Worm (Caenorhabditis elegans) whole organism, young adult: ENCODE data around the gene srw-55.

ENCODE experiments used
- F55B11.4 ChIP-seq: sonication (generic microtip); optimal IDR thresholded peaks from 2 replicates; lab custom pipeline; 2016; ENCODE audit warnings: missing compliant biosample characterization, missing genetic modification characterization, borderline replicate concordance; ENCODE audit not compliant: insufficient read depth
- cebp-1 ChIP-seq, 2 experiments: fragments of 200-800 bp in 1 of 2; sonication (Bioruptor generic) in 1 of 2; sonication (generic microtip) in 1 of 2; IDR thresholded peaks in 1 of 2; optimal IDR thresholded peaks in 1 of 2; 2 replicates each; pipeline versions ENCODE4 v1.3.6 to Lab custom; 2017 to 2022; ENCODE audit warnings: missing compliant biosample characterization in 2 of 2, missing genetic modification characterization in 2 of 2, mild to moderate bottlenecking in 1 of 2, missing genetic modification reagents in 1 of 2, moderate library complexity in 1 of 2
- ceh-79 ChIP-seq: sonication (generic microtip); optimal IDR thresholded peaks from 2 replicates; lab custom pipeline; 2017; ENCODE audit warnings: mild to moderate bottlenecking, missing genetic modification characterization, missing compliant biosample characterization
- nhr-80 ChIP-seq: sonication (generic microtip); optimal IDR thresholded peaks from 2 replicates; lab custom pipeline; 2016; ENCODE audit warnings: missing genetic modification characterization, missing compliant biosample characterization

Gene srw-55

ce11 chrV:15891279-15891678 is 48.9 kb downstream of the srw-55 start:
- TF ChIP-seq nhr-80 (tag; lab: Kevin White, UChicago) = peak; percentile 74
- TF ChIP-seq ceh-79 = no peak

DNA sequence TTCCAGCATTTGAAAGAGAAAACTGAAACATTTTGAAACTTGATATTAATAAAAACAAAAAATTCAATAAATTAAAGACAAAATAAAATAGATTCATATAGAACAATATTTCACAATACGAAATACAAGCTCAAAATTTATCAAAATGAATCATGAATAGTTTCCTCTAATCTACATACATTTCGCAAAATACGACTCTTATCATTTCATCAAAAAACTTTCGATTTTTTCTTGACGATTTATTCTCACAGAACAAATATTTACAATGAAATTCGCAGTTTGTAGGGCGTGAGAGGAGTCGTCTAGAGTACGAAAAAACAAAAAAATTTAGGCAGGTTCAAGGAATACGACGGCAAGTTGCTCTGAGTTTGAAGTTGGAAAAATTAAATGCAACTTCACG is 50.0 kb downstream of the srw-55 start:
- no peak for TF ChIP-seq cebp-1 (GFP tag; IDR thresholded peaks at IDR 0.05; lab: Robert Waterston, UW)
- peak; percentile 28 for TF ChIP-seq cebp-1 (tag; optimal IDR thresholded peaks at IDR 0.05; lab: Kevin White, UChicago)
- no peak for TF ChIP-seq F55B11.4
- peak; percentile 31 for TF ChIP-seq nhr-80 (tag; lab: Kevin White, UChicago)
